Fruit fly (Drosophila melanogaster) whole organism: ENCODE results near the gene raskol.

Source experiments
- CG8478 ChIP-seq: fragments of >200 bp; optimal IDR thresholded peaks from 2 replicates; lab custom pipeline; 2018; ENCODE audit warnings: inconsistent platforms
- Dll ChIP-seq: fragments of >200 bp; optimal IDR thresholded peaks from 2 replicates; lab custom pipeline; 2017
- EcR ChIP-seq, 2 experiments: fragments of >200 bp; optimal IDR thresholded peaks; 2 replicates each; lab custom pipeline; 2017; ENCODE audit warnings: missing biosample characterization in 2 of 2, missing genetic modification characterization in 2 of 2, missing genetic modification reagents in 2 of 2
- pan ChIP-seq: fragments of >200 bp; optimal IDR thresholded peaks from 2 replicates; lab custom pipeline; 2017
- psq ChIP-seq: fragments of >200 bp; optimal IDR thresholded peaks from 2 replicates; lab custom pipeline; 2017
- usp ChIP-seq: fragments of >200 bp; optimal IDR thresholded peaks from 2 replicates; lab custom pipeline; 2017; ENCODE audit warnings: missing biosample characterization, missing genetic modification characterization, mixed read lengths

The raskol gene

DNA sequence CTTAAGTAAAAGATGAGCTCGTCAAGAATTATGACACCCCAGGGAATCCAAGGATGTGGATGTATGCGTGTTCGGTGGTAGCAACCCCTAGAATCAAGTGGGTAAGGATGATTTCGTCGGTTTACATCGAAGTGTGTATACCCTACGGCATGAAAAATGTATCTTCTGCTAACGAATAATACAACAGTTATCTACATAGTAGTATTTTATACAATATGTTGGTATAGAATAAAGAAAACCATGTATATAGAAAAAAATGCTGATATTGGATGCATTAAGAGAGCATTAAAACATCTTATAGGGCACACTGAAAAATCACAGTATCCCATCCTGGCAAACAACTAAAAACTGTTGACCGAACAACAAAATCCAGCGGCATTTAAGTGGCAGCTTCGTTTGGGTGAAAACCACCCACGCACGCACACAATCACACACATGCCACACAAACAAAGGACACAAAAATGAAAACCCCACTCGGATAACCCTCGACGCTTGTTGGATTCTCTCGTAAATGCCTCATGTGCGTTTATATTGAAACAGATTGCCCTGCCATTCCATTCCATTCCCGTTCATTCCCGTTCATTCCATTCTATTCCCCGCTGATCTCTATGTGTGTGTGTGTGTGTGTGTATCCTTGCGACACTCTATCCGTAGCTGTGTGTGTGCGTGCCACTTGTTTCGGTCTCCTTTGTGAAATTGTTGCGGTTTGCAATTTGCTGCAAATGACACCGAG is 89.3 kb downstream of the raskol start:
- TF ChIP-seq Dll (lab: Kevin White, UChicago) (no peak), CG8478 (lab: Kevin White, UChicago) (no peak), EcR (GFP tag; optimal IDR thresholded peaks at IDR 0.05; lab: Kevin White, UChicago) (no peak), pan (lab: Kevin White, UChicago) (no peak), psq (lab: Kevin White, UChicago) (no peak), usp (no peak)

DNA sequence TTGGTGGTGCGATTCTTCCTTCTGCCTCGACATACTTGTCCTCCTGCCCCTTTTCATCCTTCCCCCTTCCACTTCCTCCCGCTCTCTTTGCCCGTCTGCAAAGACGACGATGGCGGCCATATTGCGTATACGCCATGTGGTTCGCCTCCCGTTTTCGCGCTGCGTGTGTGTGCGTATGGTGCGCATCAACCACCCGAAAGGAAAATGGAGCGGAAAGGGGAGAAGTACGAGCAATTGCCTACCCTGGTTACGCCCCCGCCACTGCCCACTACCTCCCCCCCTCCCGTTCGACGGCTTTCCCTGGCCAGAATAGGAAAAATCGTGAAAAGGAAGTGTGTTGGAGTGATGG is 89.8 kb downstream of the raskol start:
- TF ChIP-seq psq (lab: Kevin White, UChicago) (no peak), EcR (GFP tag; optimal IDR thresholded peaks at IDR 0.05; lab: Kevin White, UChicago) (no peak), CG8478 (lab: Kevin White, UChicago) (no peak), usp (no peak), pan (lab: Kevin White, UChicago) (no peak), Dll (lab: Kevin White, UChicago) (no peak)
